Fruit fly (Drosophila melanogaster) whole organism, embryonic: Measurements from ENCODE around the gene temp.

Source experiments
- Abd-B ChIP-seq: fragments of 200-800 bp; sonication (Bioruptor generic); optimal IDR thresholded peaks from 2 replicates; lab custom pipeline; 2018; ENCODE audit warnings: missing biosample characterization, mild to moderate bottlenecking, missing genetic modification characterization, moderate library complexity
- CG10267 ChIP-seq: fragments of 200-800 bp; sonication (Bioruptor generic); optimal IDR thresholded peaks from 2 replicates; lab custom pipeline; 2018; ENCODE audit warnings: missing biosample characterization, mild to moderate bottlenecking, missing genetic modification characterization, moderate library complexity
- CG10321 ChIP-seq: fragments of 200-800 bp; sonication (Bioruptor generic); IDR thresholded peaks from 2 replicates; pipeline ENCODE4 v1.3.6; 2022; ENCODE audit warnings: missing biosample characterization, missing genetic modification characterization
- CG10366 ChIP-seq: fragments of 200-800 bp; sonication (Bioruptor generic); IDR thresholded peaks from 2 replicates; pipeline ENCODE4 v1.3.6; 2022; ENCODE audit warnings: missing biosample characterization, missing genetic modification characterization
- CG1233 ChIP-seq: fragments of 200-800 bp; sonication (Bioruptor generic); optimal IDR thresholded peaks from 4 replicates; lab custom pipeline; 2018; ENCODE audit warnings: missing biosample characterization, mild to moderate bottlenecking, missing genetic modification characterization
- CG12769 ChIP-seq: fragments of 200-800 bp; sonication (Bioruptor generic); optimal IDR thresholded peaks from 2 replicates; lab custom pipeline; 2019; ENCODE audit warnings: missing biosample characterization, mild to moderate bottlenecking, missing genetic modification characterization, moderate library complexity
- CG15073 ChIP-seq: fragments of 200-800 bp; sonication (Bioruptor generic); optimal IDR thresholded peaks from 2 replicates; lab custom pipeline; 2016; ENCODE audit warnings: missing biosample characterization, missing genetic modification characterization
- CG1602 ChIP-seq: fragments of 200-800 bp; sonication (Bioruptor generic); optimal IDR thresholded peaks from 3 replicates; lab custom pipeline; 2016; ENCODE audit warnings: missing biosample characterization, missing genetic modification characterization
- CG1647 ChIP-seq: fragments of 200-800 bp; sonication (Bioruptor generic); optimal IDR thresholded peaks from 3 replicates; lab custom pipeline; 2016; ENCODE audit warnings: missing biosample characterization, missing genetic modification characterization
- CG18476 ChIP-seq: fragments of 200-800 bp; sonication (Bioruptor generic); optimal IDR thresholded peaks from 2 replicates; lab custom pipeline; 2016; ENCODE audit warnings: missing biosample characterization, mild to moderate bottlenecking, missing genetic modification characterization
- CG2678 ChIP-seq: fragments of 200-800 bp; sonication (Bioruptor generic); optimal IDR thresholded peaks from 3 replicates; lab custom pipeline; 2019; ENCODE audit warnings: missing biosample characterization, mild to moderate bottlenecking, missing genetic modification characterization, moderate library complexity
- CG30020 ChIP-seq: fragments of 200-800 bp; optimal IDR thresholded peaks from 2 replicates; lab custom pipeline; 2019; ENCODE audit warnings: missing biosample characterization, mild to moderate bottlenecking, missing genetic modification characterization, moderate library complexity
- CG31365 ChIP-seq: fragments of 200-800 bp; sonication (Bioruptor generic); optimal IDR thresholded peaks from 2 replicates; lab custom pipeline; 2018; ENCODE audit warnings: missing biosample characterization, mild to moderate bottlenecking, missing genetic modification characterization
- CG32772 ChIP-seq: fragments of 200-800 bp; sonication (Bioruptor generic); IDR thresholded peaks from 2 replicates; pipeline ENCODE4 v1.3.6; 2022; ENCODE audit warnings: missing biosample characterization, missing genetic modification characterization
- CG4617 ChIP-seq: fragments of 200-800 bp; sonication (Bioruptor generic); optimal IDR thresholded peaks from 3 replicates; lab custom pipeline; 2016; ENCODE audit warnings: missing biosample characterization, missing genetic modification characterization, borderline replicate concordance
- CG6813 ChIP-seq: fragments of 200-800 bp; sonication (Bioruptor generic); optimal IDR thresholded peaks from 2 replicates; lab custom pipeline; 2017; ENCODE audit warnings: missing biosample characterization, missing genetic modification characterization, mild to moderate bottlenecking, moderate library complexity, missing genetic modification reagents
- CG7556 ChIP-seq: fragments of 200-800 bp; sonication (Bioruptor generic); optimal IDR thresholded peaks from 2 replicates; lab custom pipeline; 2017; ENCODE audit warnings: missing biosample characterization, mild to moderate bottlenecking, missing genetic modification characterization
- CG7745 ChIP-seq: fragments of 200-800 bp; sonication (Bioruptor generic); optimal IDR thresholded peaks from 2 replicates; lab custom pipeline; 2018; ENCODE audit warnings: missing biosample characterization, mild to moderate bottlenecking, missing genetic modification characterization, moderate library complexity
- CG8290 ChIP-seq, 3 experiments: fragments of 200-800 bp; sonication (Bioruptor generic); optimal IDR thresholded peaks; 2 replicates each; lab custom pipeline; 2016 to 2019; ENCODE audit warnings: missing biosample characterization in 3 of 3, missing genetic modification characterization in 3 of 3, mild to moderate bottlenecking in 2 of 3, moderate library complexity in 1 of 3
- Camta ChIP-seq: fragments of 200-800 bp; sonication (Bioruptor generic); optimal IDR thresholded peaks from 2 replicates; lab custom pipeline; 2016; ENCODE audit warnings: missing biosample characterization, missing genetic modification characterization
- CkIIα-i1 ChIP-seq: fragments of 200-800 bp; sonication (Bioruptor generic); IDR thresholded peaks from 2 replicates; pipeline ENCODE4 v1.3.6; 2022; ENCODE audit warnings: missing biosample characterization, missing genetic modification characterization
- HHEX ChIP-seq: fragments of 200-800 bp; sonication (Bioruptor generic); optimal IDR thresholded peaks from 3 replicates; lab custom pipeline; 2017; ENCODE audit warnings: missing biosample characterization, mild to moderate bottlenecking, missing genetic modification characterization, missing genetic modification reagents
- Hsf ChIP-seq: fragments of 200-800 bp; sonication (Bioruptor generic); optimal IDR thresholded peaks from 3 replicates; lab custom pipeline; 2016; ENCODE audit warnings: missing biosample characterization, missing genetic modification characterization
- Kr ChIP-seq: fragments of 200-800 bp; sonication (Bioruptor generic); optimal IDR thresholded peaks from 2 replicates; lab custom pipeline; 2017; ENCODE audit warnings: missing biosample characterization, mild to moderate bottlenecking, missing genetic modification characterization
- Lpt ChIP-seq: fragments of >200 bp; optimal IDR thresholded peaks from 2 replicates; lab custom pipeline; 2018; ENCODE audit warnings: missing biosample characterization, missing genetic modification characterization
- Optix ChIP-seq: fragments of 200-800 bp; sonication (Bioruptor generic); IDR thresholded peaks from 3 replicates; pipeline ENCODE4 v1.3.6; 2022; ENCODE audit warnings: missing biosample characterization, missing genetic modification characterization
- Rfx ChIP-seq: fragments of 200-800 bp; sonication (Bioruptor generic); IDR thresholded peaks from 2 replicates; pipeline ENCODE4 v1.3.6; 2022; ENCODE audit warnings: missing biosample characterization, missing genetic modification characterization
- TFAM ChIP-seq: fragments of 200-800 bp; sonication (Bioruptor generic); optimal IDR thresholded peaks from 2 replicates; lab custom pipeline; 2017; ENCODE audit warnings: missing biosample characterization, missing genetic modification characterization, inconsistent platforms
- YL-1 ChIP-seq: fragments of 200-800 bp; sonication (Bioruptor generic); optimal IDR thresholded peaks from 3 replicates; lab custom pipeline; 2017; ENCODE audit warnings: missing biosample characterization, mild to moderate bottlenecking, missing genetic modification characterization
- amos ChIP-seq: fragments of 200-800 bp; sonication (Bioruptor generic); IDR thresholded peaks from 2 replicates; pipeline ENCODE4 v1.3.6; 2022; ENCODE audit warnings: missing biosample characterization, missing genetic modification characterization; ENCODE audit not compliant: partially characterized antibody
- br ChIP-seq: fragments of >200 bp; optimal IDR thresholded peaks from 2 replicates; lab custom pipeline; 2017
- crp ChIP-seq, 2 experiments: fragments of 200-800 bp; sonication (Bioruptor generic); optimal IDR thresholded peaks; 2 replicates in 1 of 2; 3 replicates in 1 of 2; lab custom pipeline; 2017; ENCODE audit warnings: missing biosample characterization in 2 of 2, missing genetic modification characterization in 2 of 2, mild to moderate bottlenecking in 1 of 2, moderate library complexity in 1 of 2
- da ChIP-seq: fragments of 200-800 bp; sonication (Bioruptor generic); optimal IDR thresholded peaks from 2 replicates; lab custom pipeline; 2016; ENCODE audit warnings: missing biosample characterization, missing genetic modification characterization
- danr ChIP-seq: fragments of 200-800 bp; sonication (Bioruptor generic); IDR thresholded peaks from 2 replicates; pipeline ENCODE4 v1.3.6; 2022; ENCODE audit warnings: missing biosample characterization, missing genetic modification characterization
- dimm ChIP-seq: fragments of 200-800 bp; sonication (Bioruptor generic); IDR thresholded peaks from 2 replicates; pipeline ENCODE4 v1.3.6; 2022; ENCODE audit warnings: missing biosample characterization, missing genetic modification characterization
- dmrt11E ChIP-seq: fragments of 200-800 bp; sonication (Bioruptor generic); optimal IDR thresholded peaks from 3 replicates; lab custom pipeline; 2018; ENCODE audit warnings: missing biosample characterization, mild to moderate bottlenecking, missing genetic modification characterization, moderate library complexity
- fru ChIP-seq: fragments of >200 bp; optimal IDR thresholded peaks from 2 replicates; lab custom pipeline; 2017
- h ChIP-seq: fragments of >200 bp; optimal IDR thresholded peaks from 2 replicates; lab custom pipeline; 2017
- insv ChIP-seq, 2 experiments: fragments of 200-800 bp; sonication (Bioruptor generic); optimal IDR thresholded peaks; 3 replicates each; lab custom pipeline; 2016 to 2018; ENCODE audit warnings: missing biosample characterization in 2 of 2, missing genetic modification characterization in 2 of 2
- knrl ChIP-seq: fragments of 200-800 bp; sonication (Bioruptor generic); IDR thresholded peaks from 3 replicates; pipeline ENCODE4 v1.3.6; 2022; ENCODE audit warnings: missing biosample characterization, missing genetic modification characterization; ENCODE audit not compliant: partially characterized antibody
- onecut ChIP-seq: fragments of 200-800 bp; sonication (Bioruptor generic); IDR thresholded peaks from 2 replicates; pipeline ENCODE4 v1.3.6; 2022; ENCODE audit warnings: missing biosample characterization, missing genetic modification characterization
- pan ChIP-seq, 4 experiments: fragments of >200 bp in 3 of 4; fragments of 200-800 bp in 1 of 4; sonication (Bioruptor generic) in 1 of 4; optimal IDR thresholded peaks in 3 of 4; IDR thresholded peaks in 1 of 4; 2 replicates each; pipeline versions ENCODE4 v1.3.6 to Lab custom; 2017 to 2022; ENCODE audit warnings: missing biosample characterization in 2 of 4, missing genetic modification characterization in 2 of 4, mixed read lengths in 1 of 4
- phol ChIP-seq: fragments of 200-800 bp; sonication (Bioruptor generic); optimal IDR thresholded peaks from 3 replicates; lab custom pipeline; 2018; ENCODE audit warnings: missing biosample characterization, mild to moderate bottlenecking, missing genetic modification characterization, moderate library complexity
- psq ChIP-seq: fragments of 200-800 bp; sonication (Bioruptor generic); optimal IDR thresholded peaks from 2 replicates; lab custom pipeline; 2017; ENCODE audit warnings: missing biosample characterization, missing genetic modification characterization
- sima ChIP-seq: fragments of 200-800 bp; sonication (Bioruptor generic); optimal IDR thresholded peaks from 2 replicates; lab custom pipeline; 2016; ENCODE audit warnings: missing biosample characterization, missing genetic modification characterization
- slbo ChIP-seq: fragments of 200-800 bp; sonication (Bioruptor generic); IDR thresholded peaks from 2 replicates; pipeline ENCODE4 v1.3.6; 2022; ENCODE audit warnings: missing biosample characterization, missing genetic modification characterization
- so ChIP-seq: fragments of 200-800 bp; sonication (Bioruptor generic); IDR thresholded peaks from 3 replicates; pipeline ENCODE4 v1.3.6; 2022; ENCODE audit warnings: missing biosample characterization, missing genetic modification characterization
- tio ChIP-seq: fragments of 200-800 bp; sonication (Bioruptor generic); optimal IDR thresholded peaks from 2 replicates; lab custom pipeline; 2017; ENCODE audit warnings: missing biosample characterization, missing genetic modification characterization, inconsistent platforms
- trem ChIP-seq: fragments of 200-800 bp; optimal IDR thresholded peaks from 3 replicates; lab custom pipeline; 2019; ENCODE audit warnings: missing biosample characterization, mild to moderate bottlenecking, missing genetic modification characterization, moderate library complexity

The temp gene

dm6 chrX:2300293-2301068, 38.2 kb upstream of the temp start (continued):
- TF ChIP-seq CG7556 (GFP tag; lab: Kevin White, UChicago) (peak; percentile 95), dmrt11E (tag; lab: Kevin White, UChicago) (peak; percentile 89), da (GFP tag; lab: Kevin White, UChicago) (peak; percentile 90), HHEX (peak; percentile 95), CkIIα-i1 (GFP tag; lab: Robert Waterston, UW) (peak; percentile 83), CG7745 (peak; percentile 39), CG10321 (GFP tag; lab: Robert Waterston, UW) (peak; percentile 84), CG30020 (peak; percentile 61), CG1647 (peak; percentile 83), Hsf (GFP tag; lab: Kevin White, UChicago) (peak; percentile 92), insv (GFP tag; optimal IDR thresholded peaks at IDR 0.05; lab: Kevin White, UChicago) (peak in 1 of 2 experiments; percentile 45), trem (tag; lab: Kevin White, UChicago) (peak; percentile 83), Abd-B (GFP tag; lab: Kevin White, UChicago) (peak; percentile 95), Optix (GFP tag; lab: Robert Waterston, UW) (peak; percentile 98), CG18476 (GFP tag; lab: Kevin White, UChicago) (peak; percentile 92), crp (GFP tag; optimal IDR thresholded peaks at IDR 0.05; lab: Kevin White, UChicago) (peak in 1 of 2 experiments; percentile 68), psq (GFP tag; lab: Kevin White, UChicago) (peak; percentile 79), CG12769 (peak; percentile 99), knrl (GFP tag; lab: Robert Waterston, UW) (no peak), amos (GFP tag; lab: Robert Waterston, UW) (no peak), phol (tag; lab: Kevin White, UChicago) (peak; percentile 92), CG1602 (peak; percentile 90), danr (GFP tag; lab: Robert Waterston, UW) (peak; percentile 96), h (no peak), CG31365 (tag; lab: Kevin White, UChicago) (peak; percentile 83), Lpt (GFP tag; lab: Kevin White, UChicago) (no peak), TFAM (GFP tag; lab: Kevin White, UChicago) (peak; percentile 74), tio (GFP tag; lab: Kevin White, UChicago) (peak; percentile 81), CG8290 (GFP tag; optimal IDR thresholded peaks at IDR 0.05; lab: Kevin White, UChicago) (peak; percentile 35), CG8290 (tag; optimal IDR thresholded peaks at IDR 0.05; lab: Kevin White, UChicago) (peak; percentile 10 to 100), br (lab: Kevin White, UChicago) (no peak), fru (lab: Kevin White, UChicago) (no peak), pan (optimal IDR thresholded peaks at IDR 0.05; lab: Kevin White, UChicago) (no peak), pan (GFP tag; optimal IDR thresholded peaks at IDR 0.05 in 1 of 2, IDR thresholded peaks at IDR 0.05 in 1 of 2) (peak in 1 of 2 experiments; percentile 98), CG6813 (peak; percentile 92), CG15073 (peak; percentile 69), dimm (GFP tag; lab: Robert Waterston, UW) (peak; percentile 96), Rfx (GFP tag; lab: Robert Waterston, UW) (peak; percentile 97), Camta (GFP tag; lab: Kevin White, UChicago) (peak; percentile 83), Kr (GFP tag; lab: Kevin White, UChicago) (no peak), CG1233 (GFP tag; lab: Kevin White, UChicago) (peak; percentile 92), YL-1 (GFP tag; lab: Kevin White, UChicago) (peak; percentile 76), CG10366 (GFP tag; lab: Robert Waterston, UW) (peak; percentile 98), onecut (peak; percentile 94), so (GFP tag; lab: Robert Waterston, UW) (peak; percentile 97), CG2678 (peak; percentile 95), CG10267 (peak; percentile 84), CG4617 (GFP tag; lab: Kevin White, UChicago) (peak; percentile 69), CG32772 (GFP tag; lab: Robert Waterston, UW) (peak; percentile 98), sima (GFP tag; lab: Kevin White, UChicago) (peak; percentile 70), slbo (GFP tag; lab: Robert Waterston, UW) (peak; percentile 97)
